Worm (Caenorhabditis elegans) whole organism, young adult: ENCODE results near the gene srlf-24.

Experiments
- B0261.1 ChIP-seq: sonication (generic microtip); optimal IDR thresholded peaks from 2 replicates; lab custom pipeline; 2016; ENCODE audit warnings: mild to moderate bottlenecking, missing genetic modification characterization, moderate library complexity, missing compliant biosample characterization
- C06A6.2 ChIP-seq: fragments of 200-800 bp; sonication (Bioruptor generic); conservative IDR thresholded peaks from 2 replicates; pipeline ENCODE4 v1.3.6; 2022; ENCODE audit warnings: missing genetic modification characterization, missing compliant biosample characterization
- C17E4.6 ChIP-seq: fragments of 200-800 bp; sonication (Bioruptor generic); IDR thresholded peaks from 2 replicates; pipeline ENCODE4 v1.3.6; 2022; ENCODE audit warnings: missing genetic modification reagents, missing genetic modification characterization, missing compliant biosample characterization
- D2030.7 ChIP-seq: fragments of 200-800 bp; sonication (Bioruptor generic); IDR thresholded peaks from 2 replicates; pipeline ENCODE4 v1.3.6; 2022; ENCODE audit warnings: missing genetic modification reagents, missing genetic modification characterization, missing compliant biosample characterization
- F10E7.11 ChIP-seq: sonication (generic microtip); optimal IDR thresholded peaks from 2 replicates; lab custom pipeline; 2017; ENCODE audit warnings: mild to moderate bottlenecking, missing genetic modification characterization, moderate library complexity, missing compliant biosample characterization
- F23B12.7 ChIP-seq: sonication (generic microtip); optimal IDR thresholded peaks from 2 replicates; lab custom pipeline; 2017; ENCODE audit warnings: missing genetic modification characterization, mild to moderate bottlenecking, missing compliant biosample characterization, antibody characterized with exemption, moderate library complexity; ENCODE audit not compliant: insufficient read depth
- F33H1.4 ChIP-seq: fragments of 200-800 bp; sonication (Bioruptor generic); IDR thresholded peaks from 2 replicates; pipeline ENCODE4 v1.3.6; 2022; ENCODE audit warnings: missing genetic modification reagents, missing genetic modification characterization, missing compliant biosample characterization
- F49E8.2 ChIP-seq: sonication (generic microtip); optimal IDR thresholded peaks from 3 replicates; lab custom pipeline; 2017; ENCODE audit warnings: missing genetic modification characterization, mild to moderate bottlenecking, missing compliant biosample characterization, antibody characterized with exemption, moderate library complexity; ENCODE audit not compliant: insufficient read depth
- F52B5.7 ChIP-seq: sonication (generic microtip); optimal IDR thresholded peaks from 2 replicates; lab custom pipeline; 2016; ENCODE audit warnings: mild to moderate bottlenecking, missing genetic modification characterization, missing compliant biosample characterization
- F57C9.4 ChIP-seq: sonication (generic microtip); optimal IDR thresholded peaks from 2 replicates; lab custom pipeline; 2017; ENCODE audit warnings: mild to moderate bottlenecking, missing genetic modification characterization, missing compliant biosample characterization
- T07F8.4 ChIP-seq: sonication (generic microtip); optimal IDR thresholded peaks from 2 replicates; lab custom pipeline; 2016; ENCODE audit warnings: mild to moderate bottlenecking, missing genetic modification characterization, moderate library complexity, missing compliant biosample characterization
- T26A5.8 ChIP-seq: sonication (generic microtip); optimal IDR thresholded peaks from 2 replicates; lab custom pipeline; 2016; ENCODE audit warnings: missing genetic modification characterization, missing compliant biosample characterization
- Y67H2A.10 ChIP-seq: fragments of 200-800 bp; sonication (Bioruptor generic); conservative IDR thresholded peaks from 2 replicates; pipeline ENCODE4 v1.3.6; 2022; ENCODE audit warnings: missing genetic modification reagents, missing genetic modification characterization, missing compliant biosample characterization
- ama-1 ChIP-seq, 3 experiments: fragments of 150-350 bp in 1 of 3; sonication (generic microtip) in 2 of 3; optimal IDR thresholded peaks; 2 replicates each; lab custom pipeline; 2014 to 2018; ENCODE audit warnings: missing biosample characterization in 2 of 3, missing genetic modification characterization in 2 of 3, missing genetic modification reagents in 2 of 3
- aptf-3 ChIP-seq: fragments of 200-800 bp; sonication (Bioruptor generic); IDR thresholded peaks from 2 replicates; pipeline ENCODE4 v1.3.6; 2022; ENCODE audit warnings: missing genetic modification characterization, missing compliant biosample characterization
- athp-1 ChIP-seq: sonication (generic microtip); optimal IDR thresholded peaks from 2 replicates; lab custom pipeline; 2017; ENCODE audit warnings: mild to moderate bottlenecking, missing genetic modification characterization, missing compliant biosample characterization
- attf-5 ChIP-seq: fragments of 200-800 bp; sonication (Bioruptor generic); optimal IDR thresholded peaks from 2 replicates; lab custom pipeline; 2018; ENCODE audit warnings: mild to moderate bottlenecking, missing genetic modification characterization, missing compliant biosample characterization
- bed-2 ChIP-seq: fragments of 200-800 bp; sonication (Bioruptor generic); IDR thresholded peaks from 2 replicates; pipeline ENCODE4 v1.3.6; 2022; ENCODE audit warnings: missing genetic modification reagents, missing genetic modification characterization, missing compliant biosample characterization
- cebp-1 ChIP-seq, 2 experiments: fragments of 200-800 bp in 1 of 2; sonication (Bioruptor generic) in 1 of 2; sonication (generic microtip) in 1 of 2; IDR thresholded peaks in 1 of 2; optimal IDR thresholded peaks in 1 of 2; 2 replicates each; pipeline versions ENCODE4 v1.3.6 to Lab custom; 2017 to 2022; ENCODE audit warnings: missing compliant biosample characterization in 2 of 2, missing genetic modification characterization in 2 of 2, mild to moderate bottlenecking in 1 of 2, missing genetic modification reagents in 1 of 2, moderate library complexity in 1 of 2
- ceh-100 ChIP-seq: fragments of 200-800 bp; sonication (Bioruptor generic); IDR thresholded peaks from 2 replicates; pipeline ENCODE4 v1.3.6; 2022; ENCODE audit warnings: missing genetic modification reagents, missing genetic modification characterization, missing compliant biosample characterization
- ceh-91 ChIP-seq: fragments of 200-800 bp; sonication (Bioruptor generic); IDR thresholded peaks from 2 replicates; pipeline ENCODE4 v1.3.6; 2022; ENCODE audit warnings: missing genetic modification reagents, missing genetic modification characterization, missing compliant biosample characterization
- chd-7 ChIP-seq: sonication (generic microtip); optimal IDR thresholded peaks from 2 replicates; lab custom pipeline; 2016; ENCODE audit warnings: mild to moderate bottlenecking, missing genetic modification characterization, moderate library complexity, missing compliant biosample characterization
- die-1 ChIP-seq: sonication (generic microtip); optimal IDR thresholded peaks from 2 replicates; lab custom pipeline; 2016; ENCODE audit warnings: missing genotype, mild to moderate bottlenecking, missing genetic modification characterization, missing compliant biosample characterization
- dpl-1 ChIP-seq: fragments of 150-350 bp; optimal IDR thresholded peaks from 2 replicates; lab custom pipeline; 2014; ENCODE audit warnings: missing biosample characterization, missing genetic modification reagents, missing genetic modification characterization
- ets-4 ChIP-seq: fragments of 200-800 bp; sonication (Bioruptor generic); optimal IDR thresholded peaks from 2 replicates; lab custom pipeline; 2018; ENCODE audit warnings: mild to moderate bottlenecking, missing genetic modification characterization, missing compliant biosample characterization
- hrde-1 ChIP-seq: sonication (generic microtip); optimal IDR thresholded peaks from 2 replicates; lab custom pipeline; 2016; ENCODE audit warnings: missing genetic modification characterization, mild to moderate bottlenecking, missing compliant biosample characterization, moderate library complexity, missing genotype, missing genetic modification reagents, borderline replicate concordance
- let-526 ChIP-seq: fragments of 200-800 bp; sonication (Bioruptor generic); IDR thresholded peaks from 2 replicates; pipeline ENCODE4 v1.3.6; 2022; ENCODE audit warnings: missing genetic modification reagents, missing genetic modification characterization, missing compliant biosample characterization
- lsy-27 ChIP-seq: sonication (generic microtip); optimal IDR thresholded peaks from 2 replicates; lab custom pipeline; 2017; ENCODE audit warnings: missing genetic modification characterization, mild to moderate bottlenecking, missing compliant biosample characterization, antibody characterized with exemption, missing genotype, borderline replicate concordance; ENCODE audit not compliant: insufficient read depth
- mes-4 ChIP-seq: sonication (generic microtip); optimal IDR thresholded peaks from 2 replicates; lab custom pipeline; 2016; ENCODE audit warnings: missing genotype, missing genetic modification characterization, missing compliant biosample characterization
- nfya-1 ChIP-seq: sonication (generic microtip); optimal IDR thresholded peaks from 2 replicates; lab custom pipeline; 2017; ENCODE audit warnings: antibody characterized with exemption, missing compliant biosample characterization, missing genetic modification characterization, borderline replicate concordance; ENCODE audit not compliant: insufficient read depth
- nhr-80 ChIP-seq: sonication (generic microtip); optimal IDR thresholded peaks from 2 replicates; lab custom pipeline; 2016; ENCODE audit warnings: missing genetic modification characterization, missing compliant biosample characterization
- repo-1 ChIP-seq: sonication (generic microtip); optimal IDR thresholded peaks from 2 replicates; lab custom pipeline; 2017; ENCODE audit warnings: mild to moderate bottlenecking, missing genetic modification characterization, missing compliant biosample characterization
- snpc-1.3 ChIP-seq: sonication (generic microtip); optimal IDR thresholded peaks from 2 replicates; lab custom pipeline; 2017; ENCODE audit warnings: missing genetic modification characterization, mild to moderate bottlenecking, missing compliant biosample characterization, antibody characterized with exemption, moderate library complexity, missing genotype, missing genetic modification reagents; ENCODE audit not compliant: insufficient read depth
- snpc-3.4 ChIP-seq: sonication (generic microtip); optimal IDR thresholded peaks from 2 replicates; lab custom pipeline; 2017; ENCODE audit warnings: missing genetic modification characterization, mild to moderate bottlenecking, missing compliant biosample characterization, antibody characterized with exemption, moderate library complexity, missing genotype, missing genetic modification reagents
- snpc-4 ChIP-seq, 5 experiments: fragments of 150-350 bp in 1 of 5; sonication (generic microtip) in 4 of 5; optimal IDR thresholded peaks; 2 replicates each; lab custom pipeline; 2014 to 2018; ENCODE audit warnings: missing genetic modification characterization in 5 of 5, missing biosample characterization in 3 of 5, antibody characterized with exemption in 2 of 5, mild to moderate bottlenecking in 2 of 5, missing compliant biosample characterization in 2 of 5, missing genotype in 2 of 5, moderate library complexity in 2 of 5, missing genetic modification reagents in 1 of 5
- somi-1 ChIP-seq: fragments of 200-800 bp; sonication (Bioruptor generic); optimal IDR thresholded peaks from 2 replicates; lab custom pipeline; 2018; ENCODE audit warnings: mild to moderate bottlenecking, missing genetic modification characterization, missing compliant biosample characterization
- tbp1 ChIP-seq: fragments of 200-800 bp; sonication (Bioruptor generic); optimal IDR thresholded peaks from 2 replicates; lab custom pipeline; 2018; ENCODE audit warnings: mild to moderate bottlenecking, missing genetic modification characterization, missing compliant biosample characterization
- tlf-1 ChIP-seq: fragments of 200-800 bp; sonication (Bioruptor generic); optimal IDR thresholded peaks from 2 replicates; lab custom pipeline; 2018; ENCODE audit warnings: mild to moderate bottlenecking, missing genetic modification characterization, missing compliant biosample characterization
- unc-62 ChIP-seq: fragments of 150-350 bp; optimal IDR thresholded peaks from 2 replicates; lab custom pipeline; 2014; ENCODE audit warnings: missing biosample characterization, missing genetic modification reagents, missing genetic modification characterization
- zfh-2 ChIP-seq: fragments of 200-800 bp; sonication (Bioruptor generic); conservative IDR thresholded peaks from 2 replicates; pipeline ENCODE4 v1.3.6; 2022; ENCODE audit warnings: missing genetic modification reagents, missing genetic modification characterization, missing compliant biosample characterization
- zim-3 ChIP-seq: sonication (generic microtip); optimal IDR thresholded peaks from 2 replicates; lab custom pipeline; 2017; ENCODE audit warnings: mild to moderate bottlenecking, missing genetic modification characterization, moderate library complexity, missing compliant biosample characterization
- ztf-28 ChIP-seq: fragments of 200-800 bp; sonication (Bioruptor generic); IDR thresholded peaks from 2 replicates; pipeline ENCODE4 v1.3.6; 2022; ENCODE audit warnings: missing genetic modification reagents, missing genetic modification characterization, missing compliant biosample characterization

srlf-24 gene

DNA sequence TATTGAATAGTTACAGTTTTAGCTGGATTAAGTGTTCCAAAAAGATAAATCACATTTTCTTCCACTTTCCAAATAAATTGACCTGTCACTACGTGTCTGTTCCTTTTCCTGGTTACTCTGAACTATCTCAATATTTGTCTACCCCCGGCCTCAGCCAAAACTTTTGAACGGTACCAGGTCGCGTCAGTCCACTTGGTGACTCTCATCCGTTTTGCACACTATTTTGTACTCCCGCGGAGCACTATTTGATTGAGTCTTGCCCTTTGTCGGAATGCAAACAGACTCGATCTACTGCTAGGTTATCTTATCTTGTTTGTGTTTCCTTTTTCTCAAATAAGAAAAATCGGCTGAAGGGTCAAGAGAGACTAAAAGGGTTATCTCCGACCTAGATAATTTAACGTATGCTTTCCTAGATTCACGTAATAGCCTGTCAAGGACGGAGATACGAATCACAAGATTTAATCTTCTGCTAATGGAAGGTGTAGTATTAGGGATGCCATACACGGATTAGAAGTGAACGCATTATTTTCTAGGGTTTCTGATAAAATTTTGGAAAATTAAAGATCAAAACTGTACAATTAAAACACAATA is 14.4 kb upstream of the srlf-24 start:
- TF ChIP-seq D2030.7 (GFP tag; lab: Robert Waterston, UW): no peak
- peak; percentile 5 for TF ChIP-seq ama-1 (optimal IDR thresholded peaks at IDR 0.05; lab: Kevin White, UChicago)
- TF ChIP-seq ama-1 (GFP tag; optimal IDR thresholded peaks at IDR 0.05; lab: Kevin White, UChicago): no peak

DNA sequence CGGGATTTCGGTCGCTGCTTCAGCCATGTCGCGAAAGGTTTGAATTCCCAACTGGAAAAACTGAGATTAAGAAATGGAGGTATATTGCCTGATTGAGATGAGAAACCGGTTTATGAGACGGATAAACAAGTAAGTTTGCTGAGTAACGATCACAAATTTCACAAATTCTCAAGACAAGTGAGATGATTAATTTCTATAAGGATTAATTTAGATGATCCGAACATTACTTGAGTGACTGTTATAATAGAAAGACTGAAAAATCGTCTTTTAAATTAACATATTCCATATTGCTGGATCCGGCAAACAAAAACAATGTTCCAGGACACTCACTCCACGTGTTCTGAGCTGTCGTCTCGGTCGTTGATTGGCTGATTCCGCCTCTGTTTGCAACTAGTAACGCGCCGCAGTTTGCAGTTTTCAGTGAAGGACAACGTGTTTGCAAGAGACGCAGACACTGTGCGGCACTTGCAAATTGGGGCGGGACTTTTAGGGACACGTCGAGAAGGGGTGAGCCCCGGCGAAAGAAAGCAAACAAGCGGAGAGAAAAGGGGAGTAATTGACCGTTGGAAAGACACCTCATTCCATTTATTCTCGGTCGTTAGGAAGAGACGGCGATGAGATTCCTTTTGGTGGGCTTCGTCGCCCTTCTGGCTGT is 13.3 kb upstream of the srlf-24 start, which contains the start of the genes imp-2 and enpl-1:
imp-2 (minus strand) TSS at position 51 of the 655 bp plus-strand sequence.
enpl-1 (plus strand) TSS at position 462 of the 655 bp plus-strand sequence.
- TF ChIP-seq repo-1 (tag; lab: Kevin White, UChicago) (no peak), cebp-1 (GFP tag; IDR thresholded peaks at IDR 0.05; lab: Robert Waterston, UW) (0 out of 2 replicates have a peak, but pooled peaks have one; percentile 12), cebp-1 (tag; optimal IDR thresholded peaks at IDR 0.05; lab: Kevin White, UChicago) (peak; percentile 82), athp-1 (tag; lab: Kevin White, UChicago) (peak; percentile 22), chd-7 (tag; lab: Kevin White, UChicago) (peak; percentile 79), T07F8.4 (no peak), unc-62 (peak; percentile 11), die-1 (tag; lab: Kevin White, UChicago) (peak; percentile 12), snpc-4 (GFP tag; optimal IDR thresholded peaks at IDR 0.05; lab: Kevin White, UChicago) (no peak), snpc-4 (tag; optimal IDR thresholded peaks at IDR 0.05; lab: Kevin White, UChicago) (peak in 3 of 4 experiments; percentile 68 to 78 (median 71)), ets-4 (peak; percentile 80), lsy-27 (tag; lab: Kevin White, UChicago) (no peak), tlf-1 (GFP tag; lab: Kevin White, UChicago) (peak; percentile 86), zfh-2 (peak; percentile 97), C17E4.6 (GFP tag; lab: Robert Waterston, UW) (no peak), bed-2 (GFP tag; lab: Robert Waterston, UW) (no peak), dpl-1 (GFP tag; lab: Kevin White, UChicago) (peak; percentile 48), ztf-28 (no peak), snpc-1.3 (peak; percentile 3), let-526 (GFP tag; lab: Robert Waterston, UW) (peak; percentile 40; the same call in 1 of the 2 replicates), aptf-3 (GFP tag; lab: Robert Waterston, UW) (no peak), snpc-3.4 (tag; lab: Kevin White, UChicago) (no peak), F23B12.7 (tag; lab: Kevin White, UChicago) (peak; percentile 21), Y67H2A.10 (GFP tag; lab: Robert Waterston, UW) (0 out of 2 replicates have a peak, but pooled peaks have one; percentile 48), F10E7.11 (no peak), B0261.1 (tag; lab: Kevin White, UChicago) (no peak), F52B5.7 (tag; lab: Kevin White, UChicago) (no peak), mes-4 (tag; lab: Kevin White, UChicago) (no peak), somi-1 (GFP tag; lab: Kevin White, UChicago) (peak; percentile 74), hrde-1 (tag; lab: Kevin White, UChicago) (no peak), F49E8.2 (tag; lab: Kevin White, UChicago) (peak; percentile 34), T26A5.8 (no peak), C06A6.2 (peak; percentile 80), tbp1 (peak; percentile 65), F33H1.4 (GFP tag; lab: Robert Waterston, UW) (peak; percentile 63), attf-5 (GFP tag; lab: Kevin White, UChicago) (peak; percentile 88), ceh-100 (peak; percentile 77), F57C9.4 (tag; lab: Kevin White, UChicago) (no peak), nhr-80 (peak; percentile 96), zim-3 (tag; lab: Kevin White, UChicago) (no peak), nfya-1 (no peak), ceh-91 (no peak)
